In the genomic region with DNA sequence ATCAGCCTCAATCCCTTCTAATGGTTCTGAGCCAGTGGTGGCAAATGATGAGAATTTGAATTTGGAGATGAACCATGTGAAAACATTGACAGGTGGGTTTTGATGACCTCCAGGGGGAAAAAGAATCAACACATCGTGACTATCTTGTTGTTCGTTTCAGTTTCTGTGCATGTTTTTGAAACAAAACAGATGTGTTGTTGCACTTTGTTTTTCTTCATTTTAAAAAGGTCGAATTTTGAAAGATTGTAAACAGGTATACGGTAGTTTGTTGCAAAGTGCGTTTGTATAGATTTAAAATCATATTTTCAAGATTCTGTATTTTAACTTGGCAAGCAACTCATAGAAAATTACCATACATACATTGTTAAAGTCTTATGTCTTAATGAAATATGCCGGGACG, we compare ENCODE assay signal across 2 worm cellular contexts.
A peak's percentile ranks its signal among the peaks of the same experiment; 100 is the strongest.
TF ChIP-seq lines count a peak whose summit lies in the region.

No protein-coding gene starts in this region.

TF ChIP-seq in whole organism, L2 larva, 48 proteins besides CTCF, POLR2A, EP300 and RAD21:
- TF ChIP-seq aly-2 (tag; optimal IDR thresholded peaks at IDR 0.05; lab: Kevin White, UChicago) (no peak), nhr-25 (tag; optimal IDR thresholded peaks at IDR 0.05; lab: Kevin White, UChicago) (peak; percentile 36)

TF ChIP-seq in whole organism, L4 larva, 104 proteins besides CTCF, POLR2A, EP300 and RAD21:
- peak; percentile 15 for TF ChIP-seq hlh-30 (tag; optimal IDR thresholded peaks at IDR 0.05; lab: Kevin White, UChicago; ENCODE audit: insufficient read depth)
- TF ChIP-seq fkh-10 (GFP tag; optimal IDR thresholded peaks at IDR 0.05; lab: Kevin White, UChicago) = no peak
- TF ChIP-seq daf-16 (GFP tag; optimal IDR thresholded peaks at IDR 0.05; lab: Kevin White, UChicago) = peak in 1 of 2 experiments; percentile 73
- peak; percentile 68 for TF ChIP-seq daf-16 (tag; optimal IDR thresholded peaks at IDR 0.05; lab: Kevin White, UChicago)
- TF ChIP-seq mdl-1 (tag; optimal IDR thresholded peaks at IDR 0.05; lab: Kevin White, UChicago) = no peak
